Worm (Caenorhabditis elegans) whole organism, young adult: ENCODE data around the gene C44B7.7.
"Not testable (repeated sequence)": the region's sequence is repeated elsewhere in the genome, so short reads cannot be mapped to it uniquely, and the experiment has no call there.

ENCODE experiments used
- B0261.1 ChIP-seq: sonication (generic microtip); optimal IDR thresholded peaks from 2 replicates; lab custom pipeline; 2016; ENCODE audit warnings: mild to moderate bottlenecking, missing genetic modification characterization, moderate library complexity, missing compliant biosample characterization
- C06A6.2 ChIP-seq: fragments of 200-800 bp; sonication (Bioruptor generic); conservative IDR thresholded peaks from 2 replicates; pipeline ENCODE4 v1.3.6; 2022; ENCODE audit warnings: missing genetic modification characterization, missing compliant biosample characterization
- C17E4.6 ChIP-seq: fragments of 200-800 bp; sonication (Bioruptor generic); IDR thresholded peaks from 2 replicates; pipeline ENCODE4 v1.3.6; 2022; ENCODE audit warnings: missing genetic modification reagents, missing genetic modification characterization, missing compliant biosample characterization
- D2030.7 ChIP-seq: fragments of 200-800 bp; sonication (Bioruptor generic); IDR thresholded peaks from 2 replicates; pipeline ENCODE4 v1.3.6; 2022; ENCODE audit warnings: missing genetic modification reagents, missing genetic modification characterization, missing compliant biosample characterization
- F33H1.4 ChIP-seq: fragments of 200-800 bp; sonication (Bioruptor generic); IDR thresholded peaks from 2 replicates; pipeline ENCODE4 v1.3.6; 2022; ENCODE audit warnings: missing genetic modification reagents, missing genetic modification characterization, missing compliant biosample characterization
- F57C9.4 ChIP-seq: sonication (generic microtip); optimal IDR thresholded peaks from 2 replicates; lab custom pipeline; 2017; ENCODE audit warnings: mild to moderate bottlenecking, missing genetic modification characterization, missing compliant biosample characterization
- Y67H2A.10 ChIP-seq: fragments of 200-800 bp; sonication (Bioruptor generic); conservative IDR thresholded peaks from 2 replicates; pipeline ENCODE4 v1.3.6; 2022; ENCODE audit warnings: missing genetic modification reagents, missing genetic modification characterization, missing compliant biosample characterization
- akir-1 ChIP-seq: fragments of 200-800 bp; sonication (Bioruptor generic); optimal IDR thresholded peaks from 2 replicates; lab custom pipeline; 2018; ENCODE audit warnings: mild to moderate bottlenecking, missing genetic modification characterization, moderate library complexity, missing compliant biosample characterization
- ama-1 ChIP-seq, 3 experiments: fragments of 150-350 bp in 1 of 3; sonication (generic microtip) in 2 of 3; optimal IDR thresholded peaks; 2 replicates each; lab custom pipeline; 2014 to 2018; ENCODE audit warnings: missing biosample characterization in 2 of 3, missing genetic modification characterization in 2 of 3, missing genetic modification reagents in 2 of 3
- aptf-2 ChIP-seq: fragments of 200-800 bp; sonication (Bioruptor generic); conservative IDR thresholded peaks from 2 replicates; pipeline ENCODE4 v1.3.6; 2022; ENCODE audit warnings: missing genetic modification reagents, missing genetic modification characterization, missing compliant biosample characterization
- aptf-3 ChIP-seq: fragments of 200-800 bp; sonication (Bioruptor generic); IDR thresholded peaks from 2 replicates; pipeline ENCODE4 v1.3.6; 2022; ENCODE audit warnings: missing genetic modification characterization, missing compliant biosample characterization
- attf-3 ChIP-seq: fragments of 200-800 bp; sonication (Bioruptor generic); conservative IDR thresholded peaks from 2 replicates; pipeline ENCODE4 v1.3.6; 2022; ENCODE audit warnings: missing genetic modification reagents, missing genetic modification characterization, missing compliant biosample characterization
- bed-1 ChIP-seq: fragments of 200-800 bp; sonication (Bioruptor generic); IDR thresholded peaks from 2 replicates; pipeline ENCODE4 v1.3.6; 2022; ENCODE audit warnings: missing genetic modification reagents, missing genetic modification characterization, missing compliant biosample characterization
- cebp-1 ChIP-seq, 2 experiments: fragments of 200-800 bp in 1 of 2; sonication (Bioruptor generic) in 1 of 2; sonication (generic microtip) in 1 of 2; IDR thresholded peaks in 1 of 2; optimal IDR thresholded peaks in 1 of 2; 2 replicates each; pipeline versions ENCODE4 v1.3.6 to Lab custom; 2017 to 2022; ENCODE audit warnings: missing compliant biosample characterization in 2 of 2, missing genetic modification characterization in 2 of 2, mild to moderate bottlenecking in 1 of 2, missing genetic modification reagents in 1 of 2, moderate library complexity in 1 of 2
- cebp-2 ChIP-seq: fragments of 200-800 bp; sonication (Bioruptor generic); IDR thresholded peaks from 2 replicates; pipeline ENCODE4 v1.3.6; 2022; ENCODE audit warnings: missing genetic modification characterization, missing compliant biosample characterization
- chd-7 ChIP-seq: sonication (generic microtip); optimal IDR thresholded peaks from 2 replicates; lab custom pipeline; 2016; ENCODE audit warnings: mild to moderate bottlenecking, missing genetic modification characterization, moderate library complexity, missing compliant biosample characterization
- die-1 ChIP-seq: sonication (generic microtip); optimal IDR thresholded peaks from 2 replicates; lab custom pipeline; 2016; ENCODE audit warnings: missing genotype, mild to moderate bottlenecking, missing genetic modification characterization, missing compliant biosample characterization
- efl-1 ChIP-seq: fragments of 150-350 bp; optimal IDR thresholded peaks from 2 replicates; lab custom pipeline; 2014; ENCODE audit warnings: missing biosample characterization, missing genetic modification reagents, missing genetic modification characterization
- hmg-1.2 ChIP-seq: fragments of 200-800 bp; sonication (Bioruptor generic); IDR thresholded peaks from 2 replicates; pipeline ENCODE4 v1.3.6; 2022; ENCODE audit warnings: missing genetic modification reagents, missing genetic modification characterization, missing compliant biosample characterization
- lag-1 ChIP-seq: fragments of 200-800 bp; sonication (Bioruptor generic); IDR thresholded peaks from 2 replicates; pipeline ENCODE4 v1.3.6; 2022; ENCODE audit warnings: missing genetic modification reagents, missing genetic modification characterization, missing compliant biosample characterization
- lin-54 ChIP-seq: fragments of 200-800 bp; sonication (Bioruptor generic); optimal IDR thresholded peaks from 2 replicates; lab custom pipeline; 2018; ENCODE audit warnings: mild to moderate bottlenecking, missing genetic modification characterization, missing compliant biosample characterization
- madf-3 ChIP-seq: fragments of 200-800 bp; sonication (Bioruptor generic); IDR thresholded peaks from 2 replicates; pipeline ENCODE4 v1.3.6; 2022; ENCODE audit warnings: missing genetic modification reagents, missing genetic modification characterization, missing compliant biosample characterization
- madf-8 ChIP-seq: fragments of 200-800 bp; sonication (Bioruptor generic); conservative IDR thresholded peaks from 2 replicates; pipeline ENCODE4 v1.3.6; 2022; ENCODE audit warnings: missing genetic modification reagents, missing genetic modification characterization, missing compliant biosample characterization
- mel-28 ChIP-seq: sonication (generic microtip); optimal IDR thresholded peaks from 2 replicates; lab custom pipeline; 2016; ENCODE audit warnings: borderline replicate concordance, mild to moderate bottlenecking, missing genetic modification characterization, missing compliant biosample characterization
- mes-4 ChIP-seq: sonication (generic microtip); optimal IDR thresholded peaks from 2 replicates; lab custom pipeline; 2016; ENCODE audit warnings: missing genotype, missing genetic modification characterization, missing compliant biosample characterization
- nfyb-1 ChIP-seq: fragments of 200-800 bp; sonication (Bioruptor generic); IDR thresholded peaks from 2 replicates; pipeline ENCODE4 v1.3.6; 2022; ENCODE audit warnings: missing genetic modification reagents, missing genetic modification characterization, missing compliant biosample characterization
- nhr-27 ChIP-seq: fragments of 200-800 bp; sonication (Bioruptor generic); optimal IDR thresholded peaks from 2 replicates; lab custom pipeline; 2018; ENCODE audit warnings: mild to moderate bottlenecking, missing genetic modification characterization, moderate library complexity, missing compliant biosample characterization
- nhr-90 ChIP-seq: sonication (generic microtip); optimal IDR thresholded peaks from 2 replicates; lab custom pipeline; 2016; ENCODE audit warnings: missing genotype, mild to moderate bottlenecking, missing genetic modification characterization, missing compliant biosample characterization
- rcor-1 ChIP-seq: fragments of 200-800 bp; sonication (Bioruptor generic); IDR thresholded peaks from 2 replicates; pipeline ENCODE4 v1.3.6; 2022; ENCODE audit warnings: missing genetic modification reagents, missing genetic modification characterization, missing compliant biosample characterization
- repo-1 ChIP-seq: sonication (generic microtip); optimal IDR thresholded peaks from 2 replicates; lab custom pipeline; 2017; ENCODE audit warnings: mild to moderate bottlenecking, missing genetic modification characterization, missing compliant biosample characterization
- rpc-1 ChIP-seq, 2 experiments: fragments of 150-350 bp in 1 of 2; sonication (generic microtip) in 1 of 2; optimal IDR thresholded peaks; 2 replicates each; lab custom pipeline; 2014 to 2018; ENCODE audit warnings: missing biosample characterization in 1 of 2, missing genetic modification characterization in 1 of 2, missing genetic modification reagents in 1 of 2, missing genotype in 1 of 2
- sea-2 ChIP-seq: fragments of 200-800 bp; sonication (Bioruptor generic); IDR thresholded peaks from 2 replicates; pipeline ENCODE4 v1.3.6; 2022; ENCODE audit warnings: missing genetic modification characterization, missing compliant biosample characterization
- snpc-1.1 ChIP-seq: sonication (generic microtip); optimal IDR thresholded peaks from 2 replicates; lab custom pipeline; 2017; ENCODE audit warnings: missing genetic modification characterization, mild to moderate bottlenecking, missing compliant biosample characterization, antibody characterized with exemption, moderate library complexity, missing genotype, missing genetic modification reagents; ENCODE audit not compliant: insufficient read depth
- snpc-1.3 ChIP-seq: sonication (generic microtip); optimal IDR thresholded peaks from 2 replicates; lab custom pipeline; 2017; ENCODE audit warnings: missing genetic modification characterization, mild to moderate bottlenecking, missing compliant biosample characterization, antibody characterized with exemption, moderate library complexity, missing genotype, missing genetic modification reagents; ENCODE audit not compliant: insufficient read depth
- somi-1 ChIP-seq: fragments of 200-800 bp; sonication (Bioruptor generic); optimal IDR thresholded peaks from 2 replicates; lab custom pipeline; 2018; ENCODE audit warnings: mild to moderate bottlenecking, missing genetic modification characterization, missing compliant biosample characterization
- zfh-2 ChIP-seq: fragments of 200-800 bp; sonication (Bioruptor generic); conservative IDR thresholded peaks from 2 replicates; pipeline ENCODE4 v1.3.6; 2022; ENCODE audit warnings: missing genetic modification reagents, missing genetic modification characterization, missing compliant biosample characterization
- ztf-18 ChIP-seq: sonication (generic microtip); optimal IDR thresholded peaks from 2 replicates; lab custom pipeline; 2016; ENCODE audit warnings: missing genotype, mild to moderate bottlenecking, missing genetic modification characterization, missing compliant biosample characterization
- ztf-22 ChIP-seq: fragments of 200-800 bp; sonication (Bioruptor generic); optimal IDR thresholded peaks from 2 replicates; lab custom pipeline; 2018; ENCODE audit warnings: mild to moderate bottlenecking, missing genetic modification characterization, moderate library complexity, missing compliant biosample characterization
- ztf-25 ChIP-seq: fragments of 200-800 bp; sonication (Bioruptor generic); IDR thresholded peaks from 2 replicates; pipeline ENCODE4 v1.3.6; 2022; ENCODE audit warnings: missing genetic modification reagents, missing genetic modification characterization, missing compliant biosample characterization
- ztf-26 ChIP-seq: sonication (generic microtip); optimal IDR thresholded peaks from 2 replicates; lab custom pipeline; 2017; ENCODE audit warnings: missing genetic modification characterization, missing compliant biosample characterization
- ztf-28 ChIP-seq: fragments of 200-800 bp; sonication (Bioruptor generic); IDR thresholded peaks from 2 replicates; pipeline ENCODE4 v1.3.6; 2022; ENCODE audit warnings: missing genetic modification reagents, missing genetic modification characterization, missing compliant biosample characterization

C44B7.7 gene

DNA sequence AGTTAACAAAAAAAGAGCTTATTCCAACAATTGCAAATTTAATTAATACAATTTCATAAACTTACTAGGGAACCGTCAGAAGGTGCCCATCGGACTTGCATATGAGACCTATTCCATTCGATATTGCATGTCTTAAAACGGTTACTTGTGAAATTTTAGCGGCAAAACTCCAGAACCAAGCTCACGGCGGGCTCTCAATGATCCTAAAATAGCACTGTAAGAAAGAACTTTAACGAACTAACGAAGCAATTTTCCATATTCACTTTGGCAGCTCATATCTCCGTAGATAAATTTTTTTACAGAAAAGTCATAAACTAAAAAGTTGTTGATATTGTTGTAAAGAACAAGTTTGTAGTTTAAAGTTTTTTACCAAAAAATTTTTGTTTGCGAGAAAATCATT lies 27.7 kb upstream of the C44B7.7 start, which contains the start of gene B0252.3:
Gene B0252.3 (minus strand): TSS at position 101 of the 400 bp plus-strand sequence.
- TF ChIP-seq ztf-18 (tag; lab: Kevin White, UChicago); snpc-1.3 (tag; lab: Kevin White, UChicago); ztf-26: not testable (repeated sequence)
- TF ChIP-seq, all 124 proteins: peak for 0; not testable (repeated sequence) for 124

- no peak for TF ChIP-seq snpc-1.1
- TF ChIP-seq repo-1 (tag; lab: Kevin White, UChicago), result no peak
- TF ChIP-seq D2030.7, result no peak
- TF ChIP-seq ztf-22, result no peak
- no peak for TF ChIP-seq nfyb-1
- no peak for TF ChIP-seq Y67H2A.10 (GFP tag; lab: Robert Waterston, UW)
- TF ChIP-seq madf-8 (GFP tag; lab: Robert Waterston, UW), result no peak
These were observed 21.8 kb upstream of the C44B7.7 start, which contains the start of gene psmd-9 for ce11 chrII:6901795-6902194. TSS of gene psmd-9 (plus strand) at chrII:6902095.

DNA sequence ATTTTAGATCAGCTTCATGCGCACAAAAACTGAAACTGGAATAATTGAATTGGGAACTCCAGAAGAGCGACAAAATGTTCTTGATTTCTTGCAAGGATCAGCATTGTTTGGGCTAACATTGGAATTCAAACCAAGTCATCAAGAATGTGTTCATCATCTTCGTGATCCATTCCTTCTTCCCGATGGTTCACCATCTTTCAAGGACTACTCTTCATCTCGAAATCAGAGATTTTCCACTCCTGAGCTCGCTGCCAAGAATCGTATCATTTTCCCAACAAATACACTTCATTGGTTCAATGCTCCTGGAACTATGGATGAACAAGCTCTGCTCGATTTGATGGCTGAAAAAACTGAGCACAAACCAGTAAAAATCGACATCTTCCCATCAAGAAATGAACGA lies 20.7 kb upstream of the C44B7.7 start:
- TF ChIP-seq lag-1, result no peak
- TF ChIP-seq sea-2, result no peak
- no peak for TF ChIP-seq cebp-1 (GFP tag; IDR thresholded peaks at IDR 0.05; lab: Robert Waterston, UW)
- TF ChIP-seq cebp-1 (tag; optimal IDR thresholded peaks at IDR 0.05; lab: Kevin White, UChicago), result no peak
- TF ChIP-seq chd-7 (tag; lab: Kevin White, UChicago), result no peak
- TF ChIP-seq lin-54 (GFP tag; lab: Kevin White, UChicago), result no peak
- no peak for TF ChIP-seq F33H1.4 (GFP tag; lab: Robert Waterston, UW)
- TF ChIP-seq zfh-2 (GFP tag; lab: Robert Waterston, UW), result no peak
- no peak for TF ChIP-seq aptf-3 (GFP tag; lab: Robert Waterston, UW)
- no peak for TF ChIP-seq ama-1 (optimal IDR thresholded peaks at IDR 0.05; lab: Kevin White, UChicago)
- TF ChIP-seq ama-1 (GFP tag; optimal IDR thresholded peaks at IDR 0.05; lab: Kevin White, UChicago), result no peak
- no peak for TF ChIP-seq efl-1 (GFP tag; lab: Kevin White, UChicago)
- no peak for TF ChIP-seq nhr-27 (tag; lab: Kevin White, UChicago)
- TF ChIP-seq C17E4.6 (GFP tag; lab: Robert Waterston, UW), result no peak
- TF ChIP-seq ztf-28, result no peak
- no peak for TF ChIP-seq aptf-2 (GFP tag; lab: Robert Waterston, UW)
- TF ChIP-seq C06A6.2 (GFP tag; lab: Robert Waterston, UW), result no peak
- TF ChIP-seq bed-1 (GFP tag; lab: Robert Waterston, UW), result no peak
- TF ChIP-seq akir-1 (GFP tag; lab: Kevin White, UChicago), result no peak
- no peak for TF ChIP-seq F57C9.4 (tag; lab: Kevin White, UChicago)

DNA sequence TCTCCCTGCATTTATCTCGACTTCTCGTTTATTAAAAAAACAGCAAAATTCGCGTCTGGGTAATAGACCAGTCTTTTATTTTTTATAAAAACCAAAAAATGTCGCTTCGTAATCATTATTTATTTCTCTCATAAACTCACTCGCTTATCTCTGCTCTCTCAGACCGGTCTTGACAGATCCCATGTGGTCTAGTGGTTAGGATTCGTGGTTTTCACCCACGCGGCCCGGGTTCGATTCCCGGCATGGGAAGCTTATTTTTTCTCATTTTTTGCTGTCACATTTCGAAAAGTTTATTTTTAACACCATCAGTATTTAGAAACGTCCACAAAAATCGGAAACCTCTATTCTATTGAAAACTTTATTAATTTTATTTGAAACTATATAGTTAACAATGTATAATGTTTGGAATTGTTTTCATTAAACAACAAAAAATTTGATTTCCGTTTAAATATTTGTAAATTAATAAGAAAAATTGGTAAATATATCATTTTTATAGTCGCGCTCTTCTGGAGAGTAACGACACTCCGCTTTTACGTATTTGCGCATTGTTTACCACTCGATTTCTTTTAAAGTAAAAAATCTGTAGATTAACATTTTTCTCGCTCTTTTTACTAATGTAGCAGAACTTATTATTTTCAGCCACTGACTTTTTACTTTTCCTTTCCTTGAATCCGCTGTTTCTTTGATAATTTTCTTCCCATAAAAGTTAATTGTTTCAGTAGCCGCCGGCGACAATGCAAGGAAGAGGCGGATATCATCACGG lies 18.2 kb upstream of the C44B7.7 start, which contains the start of gene hrpl-1:
Gene hrpl-1 (plus strand): TSS at position 713 of the 763 bp plus-strand sequence.
- TF ChIP-seq mel-28 (no peak), madf-3 (GFP tag; lab: Robert Waterston, UW) (no peak), somi-1 (GFP tag; lab: Kevin White, UChicago) (peak; percentile 45), mes-4 (tag; lab: Kevin White, UChicago) (peak; percentile 58), lin-54 (GFP tag; lab: Kevin White, UChicago) (peak; percentile 0), hmg-1.2 (GFP tag; lab: Robert Waterston, UW) (peak; percentile 29; the same call in 1 of the 2 replicates), ztf-25 (GFP tag; lab: Robert Waterston, UW) (no peak), die-1 (tag; lab: Kevin White, UChicago) (peak; percentile 74), B0261.1 (tag; lab: Kevin White, UChicago) (peak; percentile 73), efl-1 (GFP tag; lab: Kevin White, UChicago) (no peak), nhr-90 (peak; percentile 20), rcor-1 (GFP tag; lab: Robert Waterston, UW) (no peak), aptf-2 (GFP tag; lab: Robert Waterston, UW) (no peak), cebp-2 (no peak), attf-3 (GFP tag; lab: Robert Waterston, UW) (0 out of 2 replicates have a peak, but pooled peaks have one; percentile 48), rpc-1 (optimal IDR thresholded peaks at IDR 0.05; lab: Kevin White, UChicago) (peak; percentile 57), rpc-1 (tag; optimal IDR thresholded peaks at IDR 0.05; lab: Kevin White, UChicago) (peak; percentile 76), cebp-1 (GFP tag; IDR thresholded peaks at IDR 0.05; lab: Robert Waterston, UW) (no peak), cebp-1 (tag; optimal IDR thresholded peaks at IDR 0.05; lab: Kevin White, UChicago) (peak; percentile 24)
